Worm (Caenorhabditis elegans): ENCODE results near the gene K08C7.7.

The K08C7.7 gene

ce11 chrIV:10628724-10629123, 35.5 kb upstream of the K08C7.7 start, which contains the start of gene R09H10.5:
Gene R09H10.5 (minus strand): TSS chrIV:10628829.
- no peak for TF ChIP-seq rcor-1 (GFP tag; IDR thresholded peaks at IDR 0.05)
- peak; percentile 51 for TF ChIP-seq nhr-80 (tag; optimal IDR thresholded peaks at IDR 0.05)

- TF ChIP-seq nhr-80 (tag; optimal IDR thresholded peaks at IDR 0.05) (peak; percentile 92), nhr-120 (GFP tag; IDR thresholded peaks at IDR 0.05) (no peak), fkh-3 (tag; optimal IDR thresholded peaks at IDR 0.05) (no peak), lag-1 (GFP tag; IDR thresholded peaks at IDR 0.05) (no peak), efl-1 (GFP tag; optimal IDR thresholded peaks at IDR 0.05) (no peak), pbrm-1 (GFP tag; IDR thresholded peaks at IDR 0.05) (no peak), pha-4 (tag; optimal IDR thresholded peaks at IDR 0.05) (no peak), xnd-1 (tag; optimal IDR thresholded peaks at IDR 0.05) (no peak), him-1 (tag; optimal IDR thresholded peaks at IDR 0.05) (no peak), F55B11.4 (tag; optimal IDR thresholded peaks at IDR 0.05; ENCODE audit: borderline replicate concordance, insufficient read depth) (no peak), ztf-25 (GFP tag; IDR thresholded peaks at IDR 0.05) (no peak), sea-2 (GFP tag; IDR thresholded peaks at IDR 0.05) (no peak), unc-62 (GFP tag; optimal IDR thresholded peaks at IDR 0.05) (peak; percentile 53), chd-7 (tag; optimal IDR thresholded peaks at IDR 0.05) (no peak), let-607 (tag; optimal IDR thresholded peaks at IDR 0.05) (peak; percentile 69 to 81), ztf-6 (GFP tag; IDR thresholded peaks at IDR 0.05) (no peak), F52B5.7 (tag; optimal IDR thresholded peaks at IDR 0.05) (no peak), tbp1 (GFP tag; optimal IDR thresholded peaks at IDR 0.05) (no peak), ztf-22 (GFP tag; optimal IDR thresholded peaks at IDR 0.05) (peak; percentile 13), nfya-2 (GFP tag; IDR thresholded peaks at IDR 0.05) (no peak), F37B4.10 (GFP tag; IDR thresholded peaks at IDR 0.05) (no peak), attf-3 (GFP tag; conservative IDR thresholded peaks at IDR 0.05) (no peak), ceh-100 (GFP tag; IDR thresholded peaks at IDR 0.05) (no peak), atf-7 (tag; optimal IDR thresholded peaks at IDR 0.05) (peak; percentile 32)
Measured at ce11 chrIV:10630953-10631554, 33.2 kb upstream of the K08C7.7 start, which contains the start of gene F56C4.4. Gene F56C4.4 (minus strand): TSS chrIV:10631267.

- TF ChIP-seq F22D6.2 (tag; optimal IDR thresholded peaks at IDR 0.05) (no peak), nfya-1 (tag; optimal IDR thresholded peaks at IDR 0.05; ENCODE audit: borderline replicate concordance, insufficient read depth) (no peak), snpc-1.1 (tag; optimal IDR thresholded peaks at IDR 0.05; ENCODE audit: insufficient read depth) (no peak), zfh-2 (GFP tag; conservative IDR thresholded peaks at IDR 0.05) (no peak), aptf-2 (GFP tag; conservative IDR thresholded peaks at IDR 0.05) (no peak), nhr-80 (tag; optimal IDR thresholded peaks at IDR 0.05) (no peak), ztf-26 (tag; optimal IDR thresholded peaks at IDR 0.05) (no peak), mxl-1 (tag; optimal IDR thresholded peaks at IDR 0.05) (no peak), ztf-18 (tag; optimal IDR thresholded peaks at IDR 0.05) (no peak), snpc-3.4 (tag; optimal IDR thresholded peaks at IDR 0.05) (no peak), rec-8 (tag; optimal IDR thresholded peaks at IDR 0.05) (no peak), snpc-4 (GFP tag; optimal IDR thresholded peaks at IDR 0.05) (no peak), snpc-4 (tag; optimal IDR thresholded peaks at IDR 0.05) (no peak), lsy-27 (tag; optimal IDR thresholded peaks at IDR 0.05; ENCODE audit: borderline replicate concordance, insufficient read depth) (no peak), efl-1 (GFP tag; optimal IDR thresholded peaks at IDR 0.05) (no peak), somi-1 (GFP tag; optimal IDR thresholded peaks at IDR 0.05) (no peak), nhr-120 (GFP tag; IDR thresholded peaks at IDR 0.05) (no peak), B0336.3 (GFP tag; IDR thresholded peaks at IDR 0.05) (no peak), K12H6.12 (tag; optimal IDR thresholded peaks at IDR 0.05) (no peak)
Measured at ce11 chrIV:10636649-10637048, 27.6 kb upstream of the K08C7.7 start, which contains the start of gene F56C4.1. Gene F56C4.1 (plus strand): TSS chrIV:10636949.
